Fruit fly (Drosophila melanogaster) whole organism, embryonic: Measurements from ENCODE around the gene HP5.
A peak's percentile ranks its signal among the peaks of the same experiment; 100 is the strongest.

Experiments used
- Asciz ChIP-seq: fragments of 200-800 bp; sonication (Bioruptor generic); optimal IDR thresholded peaks from 2 replicates; lab custom pipeline; 2017; ENCODE audit warnings: missing biosample characterization, mild to moderate bottlenecking, missing genetic modification characterization, missing genetic modification reagents
- CG11504 ChIP-seq: fragments of 200-800 bp; sonication (Bioruptor generic); optimal IDR thresholded peaks from 3 replicates; lab custom pipeline; 2019; ENCODE audit warnings: missing biosample characterization, mild to moderate bottlenecking, missing genetic modification characterization, moderate library complexity
- CG12071 ChIP-seq: fragments of 200-800 bp; sonication (Bioruptor generic); optimal IDR thresholded peaks from 3 replicates; lab custom pipeline; 2018; ENCODE audit warnings: missing biosample characterization, mild to moderate bottlenecking, missing genetic modification characterization
- CG12219 ChIP-seq: fragments of 200-800 bp; sonication (Bioruptor generic); optimal IDR thresholded peaks from 3 replicates; lab custom pipeline; 2018; ENCODE audit warnings: missing biosample characterization, mild to moderate bottlenecking, missing genetic modification characterization
- CG12744 ChIP-seq: fragments of 200-800 bp; sonication (Bioruptor generic); optimal IDR thresholded peaks from 2 replicates; lab custom pipeline; 2016; ENCODE audit warnings: missing biosample characterization, missing genetic modification characterization
- CG14014 ChIP-seq: fragments of 200-800 bp; sonication (Bioruptor generic); IDR thresholded peaks from 2 replicates; pipeline ENCODE4 v1.3.6; 2022; ENCODE audit warnings: missing biosample characterization, missing genetic modification characterization
- CG14050 ChIP-seq: fragments of 200-800 bp; sonication (Bioruptor generic); IDR thresholded peaks from 3 replicates; pipeline ENCODE4 v1.3.6; 2022; ENCODE audit warnings: missing biosample characterization, missing genetic modification characterization
- CG14667 ChIP-seq: fragments of 200-800 bp; sonication (Bioruptor generic); IDR thresholded peaks from 2 replicates; pipeline ENCODE4 v1.3.6; 2022; ENCODE audit warnings: missing biosample characterization, missing genetic modification characterization
- CG15696 ChIP-seq: fragments of 200-800 bp; sonication (Bioruptor generic); optimal IDR thresholded peaks from 2 replicates; lab custom pipeline; 2019; ENCODE audit warnings: missing biosample characterization, mild to moderate bottlenecking, missing genetic modification characterization, moderate library complexity
- CG17359 ChIP-seq: fragments of 200-800 bp; sonication (Bioruptor generic); optimal IDR thresholded peaks from 3 replicates; lab custom pipeline; 2018; ENCODE audit warnings: missing biosample characterization, mild to moderate bottlenecking, missing genetic modification characterization, moderate library complexity
- CG17361 ChIP-seq: fragments of 200-800 bp; sonication (Bioruptor generic); IDR thresholded peaks from 3 replicates; pipeline ENCODE4 v1.3.6; 2022; ENCODE audit warnings: missing biosample characterization, missing genetic modification characterization
- CG1832 ChIP-seq: fragments of 200-800 bp; sonication (Bioruptor generic); optimal IDR thresholded peaks from 2 replicates; lab custom pipeline; 2017; ENCODE audit warnings: missing biosample characterization, mild to moderate bottlenecking, missing genetic modification characterization, inconsistent platforms
- CG2712 ChIP-seq: fragments of 200-800 bp; optimal IDR thresholded peaks from 3 replicates; lab custom pipeline; 2019; ENCODE audit warnings: missing biosample characterization, mild to moderate bottlenecking, missing genetic modification characterization, moderate library complexity
- CG3065 ChIP-seq: fragments of 200-800 bp; sonication (Bioruptor generic); optimal IDR thresholded peaks from 2 replicates; lab custom pipeline; 2016; ENCODE audit warnings: missing biosample characterization, missing genetic modification characterization
- CG3281 ChIP-seq: fragments of 200-800 bp; sonication (Bioruptor generic); optimal IDR thresholded peaks from 3 replicates; lab custom pipeline; 2017; ENCODE audit warnings: missing biosample characterization, mild to moderate bottlenecking, missing genetic modification characterization
- CG4617 ChIP-seq: fragments of 200-800 bp; sonication (Bioruptor generic); optimal IDR thresholded peaks from 3 replicates; lab custom pipeline; 2016; ENCODE audit warnings: missing biosample characterization, missing genetic modification characterization, borderline replicate concordance
- CG8924 ChIP-seq: fragments of 200-800 bp; optimal IDR thresholded peaks from 3 replicates; lab custom pipeline; 2019; ENCODE audit warnings: missing biosample characterization, mild to moderate bottlenecking, missing genetic modification characterization, moderate library complexity
- Camta ChIP-seq: fragments of 200-800 bp; sonication (Bioruptor generic); optimal IDR thresholded peaks from 2 replicates; lab custom pipeline; 2016; ENCODE audit warnings: missing biosample characterization, missing genetic modification characterization
- CkIIα-i1 ChIP-seq: fragments of 200-800 bp; sonication (Bioruptor generic); IDR thresholded peaks from 2 replicates; pipeline ENCODE4 v1.3.6; 2022; ENCODE audit warnings: missing biosample characterization, missing genetic modification characterization
- D19A ChIP-seq: fragments of 200-800 bp; optimal IDR thresholded peaks from 3 replicates; lab custom pipeline; 2019; ENCODE audit warnings: missing biosample characterization, mild to moderate bottlenecking, missing genetic modification characterization, moderate library complexity
- Dbx ChIP-seq: fragments of 200-800 bp; sonication (Bioruptor generic); IDR thresholded peaks from 3 replicates; pipeline ENCODE4 v1.3.6; 2022; ENCODE audit warnings: missing biosample characterization, missing genetic modification characterization
- Dip3 ChIP-seq: fragments of 200-800 bp; sonication (Bioruptor generic); optimal IDR thresholded peaks from 3 replicates; lab custom pipeline; 2016; ENCODE audit warnings: missing biosample characterization, missing genetic modification characterization
- HmgZ ChIP-seq: fragments of 200-800 bp; sonication (Bioruptor generic); optimal IDR thresholded peaks from 2 replicates; lab custom pipeline; 2018; ENCODE audit warnings: missing biosample characterization, mild to moderate bottlenecking, missing genetic modification characterization
- MESR4 ChIP-seq: fragments of 200-800 bp; sonication (Bioruptor generic); optimal IDR thresholded peaks from 2 replicates; lab custom pipeline; 2018; ENCODE audit warnings: missing biosample characterization, mild to moderate bottlenecking, missing genetic modification characterization, moderate library complexity
- Neu2 ChIP-seq: fragments of 200-800 bp; sonication (Bioruptor generic); optimal IDR thresholded peaks from 3 replicates; lab custom pipeline; 2016; ENCODE audit warnings: missing biosample characterization, missing genetic modification characterization, borderline replicate concordance
- Taf1 ChIP-seq: fragments of 200-800 bp; sonication (Bioruptor generic); IDR thresholded peaks from 2 replicates; pipeline ENCODE4 v1.3.6; 2022; ENCODE audit warnings: missing biosample characterization, missing genetic modification characterization
- ash1 ChIP-seq: fragments of 200-800 bp; sonication (Bioruptor generic); optimal IDR thresholded peaks from 2 replicates; lab custom pipeline; 2018; ENCODE audit warnings: missing biosample characterization, mild to moderate bottlenecking, missing genetic modification characterization
- cg ChIP-seq: fragments of 200-800 bp; sonication (Bioruptor generic); optimal IDR thresholded peaks from 3 replicates; lab custom pipeline; 2019; ENCODE audit warnings: missing biosample characterization, mild to moderate bottlenecking, missing genetic modification characterization, moderate library complexity
- chn ChIP-seq: fragments of 200-800 bp; sonication (Bioruptor generic); optimal IDR thresholded peaks from 2 replicates; lab custom pipeline; 2016; ENCODE audit warnings: missing biosample characterization, missing genetic modification characterization
- dan ChIP-seq: fragments of 200-800 bp; sonication (Bioruptor generic); IDR thresholded peaks from 2 replicates; pipeline ENCODE4 v1.3.6; 2022; ENCODE audit warnings: missing biosample characterization, missing genetic modification characterization
- dm ChIP-seq: fragments of 200-800 bp; sonication (Bioruptor generic); optimal IDR thresholded peaks from 3 replicates; lab custom pipeline; 2016; ENCODE audit warnings: missing biosample characterization, missing genetic modification characterization
- emc ChIP-seq: fragments of 200-800 bp; sonication (Bioruptor generic); optimal IDR thresholded peaks from 2 replicates; lab custom pipeline; 2016; ENCODE audit warnings: missing biosample characterization, missing genetic modification characterization
- fu2 ChIP-seq: fragments of 200-800 bp; sonication (Bioruptor generic); optimal IDR thresholded peaks from 2 replicates; lab custom pipeline; 2016; ENCODE audit warnings: missing biosample characterization, missing genetic modification characterization
- inv ChIP-seq: fragments of 200-800 bp; sonication (Bioruptor generic); IDR thresholded peaks from 2 replicates; pipeline ENCODE4 v1.3.6; 2022; ENCODE audit warnings: missing biosample characterization, missing genetic modification characterization; ENCODE audit not compliant: partially characterized antibody
- kah ChIP-seq: fragments of 200-800 bp; sonication (Bioruptor generic); optimal IDR thresholded peaks from 2 replicates; lab custom pipeline; 2018; ENCODE audit warnings: missing biosample characterization, mild to moderate bottlenecking, missing genetic modification characterization
- ken ChIP-seq: fragments of 200-800 bp; sonication (Bioruptor generic); IDR thresholded peaks from 3 replicates; pipeline ENCODE4 v1.3.6; 2022; ENCODE audit warnings: missing biosample characterization, missing genetic modification characterization
- lab ChIP-seq: fragments of 200-800 bp; sonication (Bioruptor generic); optimal IDR thresholded peaks from 3 replicates; lab custom pipeline; 2017; ENCODE audit warnings: missing biosample characterization, missing genetic modification characterization, mild to moderate bottlenecking, moderate library complexity, missing genetic modification reagents
- lilli ChIP-seq: fragments of 200-800 bp; sonication (Bioruptor generic); optimal IDR thresholded peaks from 3 replicates; lab custom pipeline; 2016; ENCODE audit warnings: missing biosample characterization, missing genetic modification characterization
- maf-S ChIP-seq: fragments of 200-800 bp; sonication (Bioruptor generic); optimal IDR thresholded peaks from 2 replicates; lab custom pipeline; 2016; ENCODE audit warnings: missing biosample characterization, missing genetic modification characterization
- pfk ChIP-seq: fragments of 200-800 bp; sonication (Bioruptor generic); optimal IDR thresholded peaks from 2 replicates; lab custom pipeline; 2018; ENCODE audit warnings: missing biosample characterization, mild to moderate bottlenecking, missing genetic modification characterization, moderate library complexity
- phol ChIP-seq: fragments of 200-800 bp; sonication (Bioruptor generic); optimal IDR thresholded peaks from 3 replicates; lab custom pipeline; 2018; ENCODE audit warnings: missing biosample characterization, mild to moderate bottlenecking, missing genetic modification characterization, moderate library complexity
- pnt ChIP-seq: fragments of 200-800 bp; sonication (Bioruptor generic); optimal IDR thresholded peaks from 3 replicates; lab custom pipeline; 2016; ENCODE audit warnings: missing biosample characterization, missing genetic modification characterization
- prd ChIP-seq, 3 experiments: fragments of >200 bp in 2 of 3; fragments of 200-800 bp in 1 of 3; sonication (Bioruptor generic) in 1 of 3; optimal IDR thresholded peaks in 2 of 3; IDR thresholded peaks in 1 of 3; 2 replicates in 2 of 3; 3 replicates in 1 of 3; pipeline versions ENCODE4 v1.3.6 to Lab custom; 2017 to 2022; ENCODE audit warnings: missing biosample characterization in 1 of 3, missing genetic modification characterization in 1 of 3
- ssp ChIP-seq: fragments of 200-800 bp; sonication (Bioruptor generic); IDR thresholded peaks from 2 replicates; pipeline ENCODE4 v1.3.6; 2022; ENCODE audit warnings: missing biosample characterization, missing genetic modification characterization
- stc ChIP-seq: fragments of 200-800 bp; sonication (Bioruptor generic); IDR thresholded peaks from 2 replicates; pipeline ENCODE4 v1.3.6; 2022; ENCODE audit warnings: missing biosample characterization, missing genetic modification characterization
- zfh1 ChIP-seq: fragments of 200-800 bp; sonication (Bioruptor generic); IDR thresholded peaks from 3 replicates; pipeline ENCODE4 v1.3.6; 2022; ENCODE audit warnings: missing biosample characterization, missing genetic modification characterization

Gene HP5

dm6 chrX:11499454-11499853, 44.9 kb downstream of the HP5 start (continued):
- TF ChIP-seq CG17359 (tag; lab: Kevin White, UChicago) (peak; percentile 56), CG11504 (tag; lab: Kevin White, UChicago) (peak; percentile 57), HmgZ (tag; lab: Kevin White, UChicago) (no peak), CG4617 (GFP tag; lab: Kevin White, UChicago) (peak; percentile 10), D19A (tag; lab: Kevin White, UChicago) (peak; percentile 22), dm (GFP tag; lab: Kevin White, UChicago) (no peak), Taf1 (GFP tag; lab: Robert Waterston, UW) (no peak), lab (GFP tag; lab: Kevin White, UChicago) (peak; percentile 25), stc (no peak), prd (optimal IDR thresholded peaks at IDR 0.05; lab: Kevin White, UChicago) (no peak), prd (GFP tag; IDR thresholded peaks at IDR 0.05; lab: Robert Waterston, UW) (peak; percentile 62; the same call in 2 of the 3 replicates), CG15696 (no peak), CG3065 (no peak), CG1832 (GFP tag; lab: Kevin White, UChicago) (no peak), kah (GFP tag; lab: Kevin White, UChicago) (no peak), inv (GFP tag; lab: Robert Waterston, UW) (no peak), chn (GFP tag; lab: Kevin White, UChicago) (peak; percentile 30), cg (GFP tag; lab: Kevin White, UChicago) (no peak), CG14050 (GFP tag; lab: Robert Waterston, UW) (no peak), CG12071 (GFP tag; lab: Kevin White, UChicago) (peak; percentile 33), Asciz (GFP tag; lab: Kevin White, UChicago) (peak; percentile 50), maf-S (GFP tag; lab: Kevin White, UChicago) (no peak), CG14667 (GFP tag; lab: Robert Waterston, UW) (no peak), CG3281 (GFP tag; lab: Kevin White, UChicago) (no peak), emc (GFP tag; lab: Kevin White, UChicago) (no peak), CG8924 (tag; lab: Kevin White, UChicago) (no peak), ssp (GFP tag; lab: Robert Waterston, UW) (peak; percentile 16; the same call in 1 of the 2 replicates), CG2712 (tag; lab: Kevin White, UChicago) (peak; percentile 31), pfk (GFP tag; lab: Kevin White, UChicago) (no peak), ken (GFP tag; lab: Robert Waterston, UW) (0 out of 3 replicates have a peak, but pooled peaks have one; percentile 60), Neu2 (no peak), pnt (GFP tag; lab: Kevin White, UChicago) (peak; percentile 59), Camta (GFP tag; lab: Kevin White, UChicago) (peak; percentile 8), CkIIα-i1 (GFP tag; lab: Robert Waterston, UW) (no peak), zfh1 (GFP tag; lab: Robert Waterston, UW) (peak; percentile 61; the same call in 2 of the 3 replicates), lilli (GFP tag; lab: Kevin White, UChicago) (peak; percentile 38), fu2 (no peak), dan (no peak), ash1 (GFP tag; lab: Kevin White, UChicago) (no peak), MESR4 (GFP tag; lab: Kevin White, UChicago) (no peak), Dip3 (GFP tag; lab: Kevin White, UChicago) (peak; percentile 14), CG17361 (0 out of 3 replicates have a peak, but pooled peaks have one; percentile 24), CG12219 (GFP tag; lab: Kevin White, UChicago) (peak; percentile 43), CG14014 (0 out of 2 replicates have a peak, but pooled peaks have one; percentile 18), CG12744 (GFP tag; lab: Kevin White, UChicago) (no peak), Dbx (GFP tag; lab: Robert Waterston, UW) (no peak), phol (tag; lab: Kevin White, UChicago) (peak; percentile 42)
